Fruit fly (Drosophila melanogaster): Measurements from ENCODE around the gene CG11841.
A peak's percentile ranks its signal among the peaks of the same experiment; 100 is the strongest.

The CG11841 gene

dm6 chr3R:29040526-29041195 is 10.2 kb upstream of the CG11841 start:
- TF ChIP-seq pan (optimal IDR thresholded peaks at IDR 0.05) (no peak), CG8478 (optimal IDR thresholded peaks at IDR 0.05) (no peak), Dll (optimal IDR thresholded peaks at IDR 0.05) (no peak), EcR (GFP tag; optimal IDR thresholded peaks at IDR 0.05) (no peak), usp (GFP tag; optimal IDR thresholded peaks at IDR 0.05) (no peak), psq (optimal IDR thresholded peaks at IDR 0.05) (no peak)

dm6 chr3R:29049055-29049722 is 1.7 kb upstream of the CG11841 start, which contains the start of gene CG11837:
Gene CG11837 (plus strand): TSS chr3R:29049493.
- no peak for TF ChIP-seq CG8478 (optimal IDR thresholded peaks at IDR 0.05)
- no peak for TF ChIP-seq Dll (optimal IDR thresholded peaks at IDR 0.05)

dm6 chr3R:29052380-29052779 is 1.5 kb downstream of the CG11841 start, which contains the start of gene CG11842:
Gene CG11842 (plus strand): TSS chr3R:29052680.
- TF ChIP-seq Dll (optimal IDR thresholded peaks at IDR 0.05) = no peak
- TF ChIP-seq CG8478 (optimal IDR thresholded peaks at IDR 0.05) = no peak
- no peak for TF ChIP-seq EcR (GFP tag; optimal IDR thresholded peaks at IDR 0.05)
- no peak for TF ChIP-seq pan (optimal IDR thresholded peaks at IDR 0.05)
- TF ChIP-seq usp (GFP tag; optimal IDR thresholded peaks at IDR 0.05) = no peak
- TF ChIP-seq psq (optimal IDR thresholded peaks at IDR 0.05) = no peak

dm6 chr3R:29054047-29054446 is 3.2 kb downstream of the CG11841 start, which contains the start of gene CG11843:
Gene CG11843 (plus strand): TSS chr3R:29054347.
- no peak for TF ChIP-seq EcR (GFP tag; optimal IDR thresholded peaks at IDR 0.05)
- TF ChIP-seq pan (optimal IDR thresholded peaks at IDR 0.05) = no peak
- no peak for TF ChIP-seq psq (optimal IDR thresholded peaks at IDR 0.05)
- no peak for TF ChIP-seq CG8478 (optimal IDR thresholded peaks at IDR 0.05)
- no peak for TF ChIP-seq Dll (optimal IDR thresholded peaks at IDR 0.05)
- no peak for TF ChIP-seq usp (GFP tag; optimal IDR thresholded peaks at IDR 0.05)

- TF ChIP-seq CG8478 (optimal IDR thresholded peaks at IDR 0.05) (no peak), usp (GFP tag; optimal IDR thresholded peaks at IDR 0.05) (no peak), Dll (optimal IDR thresholded peaks at IDR 0.05) (no peak), psq (optimal IDR thresholded peaks at IDR 0.05) (no peak), EcR (GFP tag; optimal IDR thresholded peaks at IDR 0.05) (no peak), pan (optimal IDR thresholded peaks at IDR 0.05) (no peak)
Measured at dm6 chr3R:29055710-29056109, 4.9 kb downstream of the CG11841 start, which contains the start of gene Sirt7. Gene Sirt7 (plus strand): TSS chr3R:29055927.

dm6 chr3R:29059385-29059784 is 8.5 kb downstream of the CG11841 start:
- TF ChIP-seq EcR (GFP tag; optimal IDR thresholded peaks at IDR 0.05) (no peak), psq (optimal IDR thresholded peaks at IDR 0.05) (no peak), pan (optimal IDR thresholded peaks at IDR 0.05) (no peak), CG8478 (optimal IDR thresholded peaks at IDR 0.05) (no peak), usp (GFP tag; optimal IDR thresholded peaks at IDR 0.05) (no peak), Dll (optimal IDR thresholded peaks at IDR 0.05) (no peak)

- no peak for TF ChIP-seq EcR (GFP tag; optimal IDR thresholded peaks at IDR 0.05)
- no peak for TF ChIP-seq usp (GFP tag; optimal IDR thresholded peaks at IDR 0.05)
- no peak for TF ChIP-seq psq (optimal IDR thresholded peaks at IDR 0.05)
- TF ChIP-seq CG8478 (optimal IDR thresholded peaks at IDR 0.05) = no peak
- no peak for TF ChIP-seq Dll (optimal IDR thresholded peaks at IDR 0.05)
- TF ChIP-seq pan (optimal IDR thresholded peaks at IDR 0.05) = no peak
Measured at dm6 chr3R:29062717-29063206, 11.9 kb downstream of the CG11841 start, which contains the start of the genes Cul5 and Bicra. Gene Cul5 (minus strand): TSS chr3R:29062975. Gene Bicra (plus strand): TSS chr3R:29063040.

dm6 chr3R:29063207-29063920 is 12.5 kb downstream of the CG11841 start:
- no peak for TF ChIP-seq usp (GFP tag; optimal IDR thresholded peaks at IDR 0.05)
- TF ChIP-seq CG8478 (optimal IDR thresholded peaks at IDR 0.05) = peak; percentile 46
- TF ChIP-seq EcR (GFP tag; optimal IDR thresholded peaks at IDR 0.05) = peak in 1 of 2 experiments; percentile 71
- no peak for TF ChIP-seq psq (optimal IDR thresholded peaks at IDR 0.05)
- no peak for TF ChIP-seq Dll (optimal IDR thresholded peaks at IDR 0.05)
- TF ChIP-seq pan (optimal IDR thresholded peaks at IDR 0.05) = no peak

- TF ChIP-seq Dll (optimal IDR thresholded peaks at IDR 0.05) = peak; percentile 46
- TF ChIP-seq CG8478 (optimal IDR thresholded peaks at IDR 0.05) = no peak
Measured at dm6 chr3R:29063921-29064460, 13.1 kb downstream of the CG11841 start.

- no peak for TF ChIP-seq pan (optimal IDR thresholded peaks at IDR 0.05)
- TF ChIP-seq psq (optimal IDR thresholded peaks at IDR 0.05) = no peak
- TF ChIP-seq EcR (GFP tag; optimal IDR thresholded peaks at IDR 0.05) = peak in 1 of 2 experiments; percentile 40
- TF ChIP-seq usp (GFP tag; optimal IDR thresholded peaks at IDR 0.05) = no peak
- peak; percentile 85 for TF ChIP-seq Dll (optimal IDR thresholded peaks at IDR 0.05)
- TF ChIP-seq CG8478 (optimal IDR thresholded peaks at IDR 0.05) = no peak
Measured at dm6 chr3R:29064682-29065100, 13.8 kb downstream of the CG11841 start.

dm6 chr3R:29066285-29066684 is 15.4 kb downstream of the CG11841 start:
- TF ChIP-seq EcR (GFP tag; optimal IDR thresholded peaks at IDR 0.05) (no peak), usp (GFP tag; optimal IDR thresholded peaks at IDR 0.05) (no peak), Dll (optimal IDR thresholded peaks at IDR 0.05) (no peak)

All from whole organism.